Fruit fly (Drosophila melanogaster): ENCODE results near the gene CG3106.

DNA sequence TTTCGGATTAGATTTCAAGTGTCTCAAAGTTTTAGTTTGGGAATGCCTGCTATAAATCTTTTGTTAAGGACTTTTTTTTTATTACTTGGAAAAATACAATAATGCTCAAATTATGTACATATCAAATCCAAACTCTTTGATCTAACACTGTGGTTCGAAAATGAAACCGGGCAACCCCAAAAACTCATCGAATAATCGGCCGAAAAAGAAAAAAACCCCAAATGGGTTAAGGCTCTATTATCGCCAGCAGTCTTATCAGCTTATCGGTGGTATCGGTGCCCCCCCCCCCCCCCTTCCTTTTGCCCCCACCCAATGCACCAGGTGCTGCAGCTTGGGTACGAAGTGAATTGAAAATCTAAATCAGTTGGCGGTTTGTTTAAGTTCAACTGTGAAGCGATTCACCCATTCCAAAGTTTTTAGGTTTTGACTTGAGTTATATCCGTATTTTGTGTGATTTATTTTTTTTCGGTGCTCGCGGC is 45.1 kb downstream of the CG3106 start:
- TF ChIP-seq CG32006 (GFP tag; optimal IDR thresholded peaks at IDR 0.05): no peak
- no peak for TF ChIP-seq Gug (GFP tag; IDR thresholded peaks at IDR 0.05)
- TF ChIP-seq fd85E (GFP tag; optimal IDR thresholded peaks at IDR 0.05): no peak
- TF ChIP-seq dac (GFP tag; optimal IDR thresholded peaks at IDR 0.05): no peak
- no peak for TF ChIP-seq pdm3 (GFP tag; optimal IDR thresholded peaks at IDR 0.05)
- TF ChIP-seq acj6 (GFP tag; optimal IDR thresholded peaks at IDR 0.05): no peak
- no peak for TF ChIP-seq CG6163 (GFP tag; IDR thresholded peaks at IDR 0.05)
- TF ChIP-seq CG10631 (GFP tag; optimal IDR thresholded peaks at IDR 0.05): no peak
- TF ChIP-seq OdsH (GFP tag; optimal IDR thresholded peaks at IDR 0.05): no peak
- no peak for TF ChIP-seq Smox (GFP tag; optimal IDR thresholded peaks at IDR 0.05)
- no peak for TF ChIP-seq CG34406 (GFP tag; optimal IDR thresholded peaks at IDR 0.05)
- TF ChIP-seq fkh (GFP tag; optimal IDR thresholded peaks at IDR 0.05): no peak
- TF ChIP-seq vri (GFP tag; optimal IDR thresholded peaks at IDR 0.05): no peak
